Worm (Caenorhabditis elegans) whole organism, late embryonic: ENCODE data around the gene daf-9.

Experiments
- ceh-22 ChIP-seq: sonication (generic microtip); optimal IDR thresholded peaks from 2 replicates; lab custom pipeline; 2017; ENCODE audit warnings: missing biosample characterization, missing genetic modification characterization
- pha-4 ChIP-seq: fragments of 150-350 bp; optimal IDR thresholded peaks from 2 replicates; lab custom pipeline; 2018; ENCODE audit warnings: missing biosample characterization, missing genetic modification reagents, missing genetic modification characterization

- TF ChIP-seq pha-4 (no peak), ceh-22 (tag; lab: Kevin White, UChicago) (no peak)
These were observed 52.3 kb downstream of the daf-9 start for ce11 chrX:6248778-6249658.
